Worm (Caenorhabditis elegans): Measurements from ENCODE around the gene cnc-8.

DNA sequence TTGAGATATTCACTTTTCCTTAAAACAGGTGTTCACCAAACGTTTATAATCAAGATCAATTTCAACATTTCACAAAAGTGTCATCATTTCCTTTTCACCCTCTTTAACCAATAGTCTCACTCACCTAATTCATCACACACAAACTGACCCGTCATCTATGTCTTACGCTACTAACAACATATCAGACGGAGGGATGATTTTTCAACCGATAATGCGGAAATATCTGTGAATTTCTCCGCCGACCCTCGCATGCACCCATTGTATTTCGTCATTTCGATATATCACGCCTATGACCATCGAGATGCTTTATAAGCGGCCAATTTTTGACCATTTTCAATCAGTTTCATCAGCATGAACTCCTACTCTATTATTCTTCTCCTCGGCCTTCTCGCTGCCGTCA, 2.2 kb upstream of the cnc-8 start, which contains the start of gene fipr-21:
- TF ChIP-seq lin-15B (tag; optimal IDR thresholded peaks at IDR 0.05) (no peak), fkh-10 (GFP tag; optimal IDR thresholded peaks at IDR 0.05) (no peak), nhr-25 (tag; optimal IDR thresholded peaks at IDR 0.05) (peak; percentile 81), egl-27 (tag; optimal IDR thresholded peaks at IDR 0.05) (no peak), aly-2 (tag; optimal IDR thresholded peaks at IDR 0.05) (no peak), egl-5 (tag; optimal IDR thresholded peaks at IDR 0.05) (no peak), zag-1 (tag; optimal IDR thresholded peaks at IDR 0.05) (no peak)
